Worm (Caenorhabditis elegans) whole organism, mixed stage, embryonic: ENCODE results near the gene clec-60.

Experiments used
- M03D4.4 ChIP-seq: sonication (generic microtip); optimal IDR thresholded peaks from 2 replicates; lab custom pipeline; 2017; ENCODE audit warnings: mild to moderate bottlenecking, missing genetic modification characterization, missing compliant biosample characterization
- bed-3 ChIP-seq: fragments of 200-800 bp; sonication (Bioruptor generic); optimal IDR thresholded peaks from 3 replicates; lab custom pipeline; 2018; ENCODE audit warnings: mild to moderate bottlenecking, missing genetic modification characterization, moderate library complexity, missing compliant biosample characterization
- blmp-1 ChIP-seq: fragments of 150-350 bp; optimal IDR thresholded peaks from 2 replicates; lab custom pipeline; 2014; ENCODE audit warnings: missing biosample characterization, missing genetic modification characterization
- ceh-39 ChIP-seq: fragments of 150-350 bp; optimal IDR thresholded peaks from 2 replicates; lab custom pipeline; 2014; ENCODE audit warnings: missing biosample characterization, missing genetic modification characterization
- ceh-43 ChIP-seq: fragments of 200-800 bp; sonication (Bioruptor generic); optimal IDR thresholded peaks from 2 replicates; lab custom pipeline; 2018; ENCODE audit warnings: mild to moderate bottlenecking, missing genetic modification characterization, moderate library complexity, missing compliant biosample characterization
- ceh-83 ChIP-seq: fragments of 200-800 bp; sonication (Bioruptor generic); optimal IDR thresholded peaks from 2 replicates; lab custom pipeline; 2018; ENCODE audit warnings: mild to moderate bottlenecking, missing genetic modification characterization, missing compliant biosample characterization
- ces-1 ChIP-seq: fragments of 150-350 bp; optimal IDR thresholded peaks from 2 replicates; lab custom pipeline; 2014; ENCODE audit warnings: missing biosample characterization, missing genetic modification reagents, missing genetic modification characterization
- cnd-1 ChIP-seq: fragments of 200-800 bp; sonication (Bioruptor generic); optimal IDR thresholded peaks from 2 replicates; lab custom pipeline; 2018; ENCODE audit warnings: mild to moderate bottlenecking, missing genetic modification characterization, missing compliant biosample characterization
- drap-1 ChIP-seq: fragments of 200-800 bp; sonication (Bioruptor generic); optimal IDR thresholded peaks from 3 replicates; lab custom pipeline; 2018; ENCODE audit warnings: mild to moderate bottlenecking, missing genetic modification characterization, missing compliant biosample characterization
- elt-1 ChIP-seq: sonication (generic microtip); optimal IDR thresholded peaks from 2 replicates; lab custom pipeline; 2017; ENCODE audit warnings: missing genetic modification characterization, mild to moderate bottlenecking, missing compliant biosample characterization, antibody characterized with exemption, moderate library complexity, borderline replicate concordance; ENCODE audit not compliant: insufficient read depth
- elt-3 ChIP-seq: fragments of 150-350 bp; optimal IDR thresholded peaks from 2 replicates; lab custom pipeline; 2014; ENCODE audit warnings: missing biosample characterization, missing genetic modification characterization
- ham-2 ChIP-seq: fragments of 200-800 bp; sonication (Bioruptor generic); optimal IDR thresholded peaks from 2 replicates; lab custom pipeline; 2018; ENCODE audit warnings: mild to moderate bottlenecking, missing genetic modification characterization, missing compliant biosample characterization
- hlh-1 ChIP-seq: fragments of 150-350 bp; optimal IDR thresholded peaks from 2 replicates; lab custom pipeline; 2014; ENCODE audit warnings: missing biosample characterization, missing genetic modification reagents, missing genetic modification characterization
- lin-13 ChIP-seq: fragments of 150-350 bp; optimal IDR thresholded peaks from 2 replicates; lab custom pipeline; 2014; ENCODE audit warnings: missing biosample characterization, missing genetic modification characterization
- lin-32 ChIP-seq: fragments of 200-800 bp; sonication (Bioruptor generic); optimal IDR thresholded peaks from 2 replicates; lab custom pipeline; 2018; ENCODE audit warnings: mild to moderate bottlenecking, missing genetic modification characterization, missing compliant biosample characterization
- mab-5 ChIP-seq: fragments of 150-350 bp; optimal IDR thresholded peaks from 2 replicates; lab custom pipeline; 2014; ENCODE audit warnings: missing biosample characterization, missing genetic modification characterization
- mep-1 ChIP-seq: fragments of 150-350 bp; optimal IDR thresholded peaks from 2 replicates; lab custom pipeline; 2017; ENCODE audit warnings: missing biosample characterization, missing genetic modification reagents, missing genetic modification characterization, inconsistent platforms
- nhr-12 ChIP-seq: fragments of 150-350 bp; optimal IDR thresholded peaks from 2 replicates; lab custom pipeline; 2014; ENCODE audit warnings: missing biosample characterization, missing genetic modification characterization
- nhr-237 ChIP-seq: fragments of 150-350 bp; optimal IDR thresholded peaks from 2 replicates; lab custom pipeline; 2014; ENCODE audit warnings: missing biosample characterization, missing genetic modification characterization
- nhr-28 ChIP-seq: fragments of 150-350 bp; optimal IDR thresholded peaks from 2 replicates; lab custom pipeline; 2014; ENCODE audit warnings: missing biosample characterization, missing genetic modification characterization
- nhr-76 ChIP-seq: sonication (generic microtip); optimal IDR thresholded peaks from 2 replicates; lab custom pipeline; 2017; ENCODE audit warnings: missing biosample characterization, missing genetic modification characterization
- pha-4 ChIP-seq: fragments of 150-350 bp; optimal IDR thresholded peaks from 2 replicates; lab custom pipeline; 2018; ENCODE audit warnings: missing biosample characterization, missing genetic modification reagents, missing genetic modification characterization
- sem-2 ChIP-seq: fragments of 200-800 bp; sonication (Bioruptor generic); optimal IDR thresholded peaks from 2 replicates; lab custom pipeline; 2018; ENCODE audit warnings: mild to moderate bottlenecking, missing genetic modification characterization, missing compliant biosample characterization
- sptf-1 ChIP-seq: sonication (generic microtip); optimal IDR thresholded peaks from 2 replicates; lab custom pipeline; 2017; ENCODE audit warnings: mild to moderate bottlenecking, missing genetic modification characterization, moderate library complexity, missing compliant biosample characterization
- unc-120 ChIP-seq: sonication (generic microtip); optimal IDR thresholded peaks from 2 replicates; lab custom pipeline; 2017; ENCODE audit warnings: missing genetic modification characterization, missing compliant biosample characterization; ENCODE audit not compliant: poor library complexity, severe bottlenecking
- unc-39 ChIP-seq: fragments of 150-350 bp; optimal IDR thresholded peaks from 2 replicates; lab custom pipeline; 2014; ENCODE audit warnings: missing biosample characterization, missing genetic modification characterization
- unc-62 ChIP-seq: fragments of 150-350 bp; optimal IDR thresholded peaks from 2 replicates; lab custom pipeline; 2014; ENCODE audit warnings: missing biosample characterization, missing genetic modification reagents, missing genetic modification characterization
- zip-8 ChIP-seq: fragments of 150-350 bp; optimal IDR thresholded peaks from 2 replicates; lab custom pipeline; 2014; ENCODE audit warnings: missing biosample characterization, missing genetic modification characterization
- ztf-11 ChIP-seq: fragments of 150-350 bp; optimal IDR thresholded peaks from 2 replicates; lab custom pipeline; 2014; ENCODE audit warnings: missing biosample characterization, missing genetic modification characterization

Gene clec-60

DNA sequence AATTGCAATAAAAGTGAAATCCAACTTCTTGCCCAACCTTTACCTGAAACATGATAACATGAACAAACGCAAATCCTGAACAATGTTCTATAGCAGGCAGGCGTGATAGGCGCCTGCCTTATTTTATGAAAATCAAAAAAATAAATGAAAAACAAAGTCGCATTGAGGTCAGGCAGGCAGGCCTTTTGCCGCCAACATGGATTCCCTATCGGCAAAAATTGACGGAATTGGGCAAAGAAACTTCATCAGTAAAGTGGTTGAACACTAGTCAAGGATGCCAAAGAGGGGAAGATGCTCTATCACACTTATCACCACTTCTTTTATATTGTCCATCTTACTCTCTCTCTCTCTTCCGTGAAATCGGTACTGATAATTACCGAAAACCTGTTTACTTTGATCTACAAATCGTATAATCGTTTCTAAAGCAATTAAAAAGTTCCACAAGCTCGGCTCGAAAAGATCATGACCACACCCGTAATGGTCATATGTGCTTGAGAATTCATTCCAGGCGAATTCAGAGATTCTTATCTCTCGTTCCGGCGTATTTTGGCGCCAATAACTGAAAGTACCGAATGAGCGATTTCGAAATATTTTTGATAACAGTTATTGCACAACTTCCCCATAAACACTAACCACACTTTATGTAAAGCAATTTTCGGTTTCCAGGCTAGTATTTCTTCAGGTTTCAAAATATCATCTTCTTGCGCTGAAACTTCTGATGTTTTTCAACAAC, at the start of gene clec-60, which contains the start of gene ZK666.11:
Gene clec-60 (minus strand): TSS at position 51 of the 733 bp plus-strand sequence.
Gene ZK666.11 (plus strand): TSS at position 699 of the 733 bp plus-strand sequence.
- TF ChIP-seq mab-5 (tag; lab: Kevin White, UChicago): no peak
- TF ChIP-seq, all 35 proteins: peak for 0

DNA sequence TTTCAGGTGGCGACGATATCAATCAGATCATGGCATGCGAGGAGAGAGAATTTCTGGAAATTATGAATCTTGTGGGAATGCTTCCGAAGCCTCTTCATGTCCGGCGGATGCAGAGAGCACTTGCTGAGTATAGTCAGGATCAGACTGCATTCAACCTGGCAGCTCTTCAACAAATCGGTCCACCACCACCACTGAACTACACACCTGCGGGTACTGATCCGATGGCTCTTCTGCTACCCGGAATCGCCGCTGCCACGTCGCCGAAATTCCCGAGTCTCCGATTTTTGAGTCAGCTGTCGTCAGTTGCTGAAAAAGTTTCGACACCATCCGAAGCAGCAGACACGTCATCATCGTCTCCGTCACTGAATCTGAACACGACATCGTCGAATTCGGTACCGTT, 49.2 kb upstream of the clec-60 start:
- TF ChIP-seq M03D4.4 (no peak), nhr-237 (tag; lab: Kevin White, UChicago) (no peak), lin-13 (tag; lab: Kevin White, UChicago) (no peak), unc-120 (tag; lab: Kevin White, UChicago) (no peak)

DNA sequence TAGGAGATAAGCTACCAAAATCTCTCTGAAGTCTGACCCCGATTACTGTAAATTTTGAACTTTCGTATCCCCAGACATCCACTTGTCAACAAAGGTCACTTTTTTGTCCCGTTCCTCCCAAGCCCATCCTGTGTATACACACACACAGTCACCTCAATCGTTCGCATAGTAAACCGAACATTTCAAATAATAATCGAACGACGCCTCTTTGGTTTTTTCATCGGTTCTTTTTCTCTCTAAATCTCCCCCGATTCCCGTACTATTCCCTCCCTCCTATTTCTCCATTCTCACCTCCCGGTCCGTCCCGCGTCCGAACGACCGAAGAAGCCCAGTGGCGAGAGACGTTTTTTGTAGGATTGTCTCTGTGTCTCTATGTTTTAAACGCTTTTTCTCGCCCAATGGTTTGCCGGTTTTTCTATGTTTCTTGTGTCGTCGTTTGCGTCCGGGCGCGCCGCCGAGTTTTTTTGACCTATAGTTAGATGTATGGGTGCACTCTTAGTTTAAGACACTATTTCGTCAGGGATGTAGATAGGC, 47.6 kb upstream of the clec-60 start:
- TF ChIP-seq blmp-1 (tag; lab: Kevin White, UChicago) (no peak), cnd-1 (tag; lab: Kevin White, UChicago) (no peak), ham-2 (GFP tag; lab: Kevin White, UChicago) (no peak), elt-3 (no peak), bed-3 (GFP tag; lab: Kevin White, UChicago) (no peak), lin-32 (no peak), elt-1 (tag; lab: Kevin White, UChicago) (no peak), ceh-39 (tag; lab: Kevin White, UChicago) (no peak), zip-8 (tag; lab: Kevin White, UChicago) (no peak), drap-1 (GFP tag; lab: Kevin White, UChicago) (no peak), pha-4 (tag; lab: Kevin White, UChicago) (no peak), nhr-12 (tag; lab: Kevin White, UChicago) (no peak), unc-120 (tag; lab: Kevin White, UChicago) (no peak)
- TF ChIP-seq, all 35 proteins: peak for 0

DNA sequence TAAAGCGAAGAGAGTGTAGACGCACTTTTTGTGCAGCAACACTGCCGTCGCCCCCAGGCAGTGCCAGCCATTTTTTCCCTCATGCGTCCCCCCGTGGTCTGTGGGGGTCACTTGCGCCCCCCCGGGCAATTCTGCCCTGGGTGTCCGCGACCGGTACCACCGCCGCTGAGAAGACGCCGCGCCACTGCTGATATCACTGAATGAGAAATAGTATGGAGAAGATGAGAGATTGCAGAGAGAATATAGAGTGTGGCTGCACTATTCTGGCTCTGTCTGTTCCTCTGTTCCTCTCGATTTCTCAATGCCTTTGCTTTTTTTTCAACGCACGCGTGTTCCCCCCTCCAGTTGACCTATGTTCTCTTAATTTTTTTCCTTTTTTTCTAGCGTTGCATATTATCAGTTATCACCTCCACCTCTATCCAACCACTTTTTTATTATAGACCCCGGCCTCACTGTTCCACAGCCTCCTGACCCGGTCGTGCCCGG, 46.0 kb upstream of the clec-60 start, which contains the start of gene mab-10:
Gene mab-10 (plus strand): TSS at position 436 of the 486 bp plus-strand sequence.
- no peak for TF ChIP-seq unc-120 (tag; lab: Kevin White, UChicago)
- TF ChIP-seq unc-39 (tag; lab: Kevin White, UChicago): no peak
- TF ChIP-seq elt-1 (tag; lab: Kevin White, UChicago): no peak
- no peak for TF ChIP-seq hlh-1

DNA sequence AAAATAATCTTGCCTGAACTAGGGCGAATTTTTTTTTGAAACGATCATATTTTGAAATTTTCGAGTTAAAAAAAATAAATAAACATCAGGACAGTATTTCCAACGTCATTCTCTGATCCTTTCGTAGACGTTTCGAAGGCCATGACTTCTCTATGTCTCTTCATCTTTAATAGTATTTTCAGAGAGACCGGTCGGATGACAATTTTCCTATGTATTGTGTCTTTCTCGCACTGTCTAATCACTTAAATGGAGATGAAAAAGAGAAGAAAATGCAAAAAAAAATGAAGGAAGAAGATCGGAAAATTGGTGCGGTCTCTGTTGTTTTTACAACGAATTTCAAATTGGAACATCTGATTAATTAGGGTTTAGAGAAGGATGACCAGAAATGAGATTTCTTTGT, 43.5 kb upstream of the clec-60 start:
- TF ChIP-seq nhr-237 (tag; lab: Kevin White, UChicago) (no peak), sem-2 (no peak), ceh-83 (no peak), M03D4.4 (no peak), sptf-1 (tag; lab: Kevin White, UChicago) (no peak), cnd-1 (tag; lab: Kevin White, UChicago) (no peak), ceh-43 (GFP tag; lab: Kevin White, UChicago) (no peak), lin-32 (no peak), ces-1 (GFP tag; lab: Kevin White, UChicago) (no peak), mab-5 (tag; lab: Kevin White, UChicago) (no peak), nhr-76 (no peak), unc-62 (GFP tag; lab: Kevin White, UChicago) (no peak)

DNA sequence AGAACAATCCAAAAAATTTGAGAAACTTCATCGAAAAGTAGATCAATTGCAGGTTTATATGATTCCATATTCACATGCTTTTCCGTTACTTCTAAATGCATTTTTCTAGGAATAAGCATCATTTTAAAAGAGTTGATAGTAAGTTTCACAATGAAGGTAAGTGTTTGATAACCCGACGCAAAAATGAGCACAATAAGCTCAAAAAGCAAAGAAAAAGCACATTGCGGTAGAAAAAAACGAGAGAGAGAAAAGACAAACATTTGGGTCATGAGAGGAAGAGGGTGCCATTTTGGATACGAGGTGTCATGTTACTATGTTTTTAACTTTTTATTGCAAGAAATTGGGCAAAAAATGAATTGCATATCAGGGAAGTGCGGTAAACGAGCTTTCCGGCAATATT, 42.7 kb upstream of the clec-60 start, which contains the start of gene F59B10.6:
Gene F59B10.6 (minus strand): TSS at position 101 of the 400 bp plus-strand sequence.
- no peak for TF ChIP-seq ham-2 (GFP tag; lab: Kevin White, UChicago)
- no peak for TF ChIP-seq mep-1 (tag; lab: Kevin White, UChicago)
- no peak for TF ChIP-seq nhr-28 (tag; lab: Kevin White, UChicago)
- no peak for TF ChIP-seq ztf-11 (tag; lab: Kevin White, UChicago)
- no peak for TF ChIP-seq elt-1 (tag; lab: Kevin White, UChicago)
- no peak for TF ChIP-seq pha-4 (tag; lab: Kevin White, UChicago)
- TF ChIP-seq ceh-39 (tag; lab: Kevin White, UChicago): no peak
- no peak for TF ChIP-seq unc-120 (tag; lab: Kevin White, UChicago)
- no peak for TF ChIP-seq cnd-1 (tag; lab: Kevin White, UChicago)
